Fruit fly (Drosophila melanogaster): ENCODE results near the gene ATPsynepsilonL.

ATPsynepsilonL gene

dm6 chr3R:10139649-10140598 is 18.4 kb downstream of the ATPsynepsilonL start, which contains the start of gene tws (continued):
- TF ChIP-seq CrebA (GFP tag; optimal IDR thresholded peaks at IDR 0.05; ENCODE audit: borderline replicate concordance) (no peak), woc (GFP tag; optimal IDR thresholded peaks at IDR 0.05) (peak; percentile 9), br (GFP tag; optimal IDR thresholded peaks at IDR 0.05) (peak; percentile 36), pan (optimal IDR thresholded peaks at IDR 0.05) (no peak), OdsH (GFP tag; optimal IDR thresholded peaks at IDR 0.05) (peak; percentile 33), Jra (GFP tag; optimal IDR thresholded peaks at IDR 0.05) (no peak), Vsx2 (GFP tag; optimal IDR thresholded peaks at IDR 0.05; ENCODE audit: partially characterized antibody) (no peak), Hnf4 (GFP tag; optimal IDR thresholded peaks at IDR 0.05) (no peak), dmrt93B (GFP tag; optimal IDR thresholded peaks at IDR 0.05) (peak; percentile 21)

- no peak for TF ChIP-seq Hr83 (GFP tag; optimal IDR thresholded peaks at IDR 0.05; ENCODE audit: poor library complexity, severe bottlenecking)
- TF ChIP-seq ey (GFP tag; optimal IDR thresholded peaks at IDR 0.05): no peak
- TF ChIP-seq Jra (GFP tag; optimal IDR thresholded peaks at IDR 0.05): no peak
- TF ChIP-seq Hr78 (GFP tag; optimal IDR thresholded peaks at IDR 0.05): no peak
- TF ChIP-seq tai (GFP tag; optimal IDR thresholded peaks at IDR 0.05): no peak
- TF ChIP-seq br (GFP tag; optimal IDR thresholded peaks at IDR 0.05): no peak
- no peak for TF ChIP-seq h (GFP tag; optimal IDR thresholded peaks at IDR 0.05)
- TF ChIP-seq Mio (GFP tag; optimal IDR thresholded peaks at IDR 0.05): no peak
- TF ChIP-seq CG32264 (GFP tag; optimal IDR thresholded peaks at IDR 0.05): no peak
- no peak for TF ChIP-seq Vsx2 (GFP tag; optimal IDR thresholded peaks at IDR 0.05; ENCODE audit: partially characterized antibody)
- no peak for TF ChIP-seq Abd-B (GFP tag; optimal IDR thresholded peaks at IDR 0.05)
- no peak for TF ChIP-seq fru (GFP tag; optimal IDR thresholded peaks at IDR 0.05)
- TF ChIP-seq pan (optimal IDR thresholded peaks at IDR 0.05): no peak
- no peak for TF ChIP-seq Dfd (GFP tag; optimal IDR thresholded peaks at IDR 0.05)
- TF ChIP-seq dl (GFP tag; optimal IDR thresholded peaks at IDR 0.05; ENCODE audit: insufficient read depth in 1 of 2, partially characterized antibody in 2 of 2): no peak
- no peak for TF ChIP-seq usp (GFP tag; optimal IDR thresholded peaks at IDR 0.05)
- TF ChIP-seq woc (GFP tag; optimal IDR thresholded peaks at IDR 0.05): no peak
- no peak for TF ChIP-seq Hnf4 (GFP tag; optimal IDR thresholded peaks at IDR 0.05)
- TF ChIP-seq dmrt93B (GFP tag; optimal IDR thresholded peaks at IDR 0.05): no peak
- TF ChIP-seq N (GFP tag; optimal IDR thresholded peaks at IDR 0.05): no peak
Observed at dm6 chr3R:10142770-10143169, 21.2 kb downstream of the ATPsynepsilonL start, which contains the start of gene CG42759. Gene CG42759 (plus strand): TSS chr3R:10143070.

DNA sequence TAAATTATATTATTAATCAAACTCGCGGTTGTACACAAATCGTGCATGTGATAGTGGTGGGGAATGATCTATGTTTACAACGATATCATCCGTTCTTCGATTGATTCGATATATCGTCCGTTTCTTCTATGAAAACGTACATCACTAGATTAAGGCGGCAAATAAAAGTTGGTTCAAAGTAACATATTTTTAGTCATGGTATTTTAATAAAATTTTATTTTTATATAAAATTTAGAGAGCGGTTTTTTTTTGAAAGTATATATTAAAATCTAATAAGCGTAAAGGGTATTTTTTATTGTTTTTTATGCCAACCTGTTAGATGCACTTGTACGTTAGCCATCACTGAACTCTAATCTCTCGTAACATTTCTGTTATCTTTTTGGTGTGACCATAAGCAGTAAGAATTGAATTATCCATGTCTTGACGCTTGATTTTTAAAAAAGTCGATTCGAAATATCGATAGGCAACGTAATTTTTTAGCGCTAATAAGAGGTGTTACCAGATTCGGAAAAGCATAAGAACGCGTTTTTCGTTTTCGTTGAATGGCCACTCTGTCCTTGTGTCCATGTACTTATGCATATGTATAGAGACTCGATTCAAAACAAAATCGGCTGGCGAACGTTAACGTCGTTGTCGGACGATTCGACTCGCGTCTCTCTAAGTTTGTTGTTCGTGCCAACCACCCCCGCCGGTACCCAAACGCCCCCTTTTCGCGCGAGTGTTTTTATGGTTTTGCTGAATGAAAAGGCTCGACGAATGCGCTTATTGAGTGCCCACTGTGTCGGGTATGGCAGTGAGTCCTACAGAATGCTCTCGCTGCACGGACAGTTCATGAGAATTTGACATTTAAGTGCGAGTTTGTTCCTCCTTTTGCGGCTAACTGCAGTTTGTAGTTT is 22.8 kb downstream of the ATPsynepsilonL start, which contains the start of the genes TAF1B and Invadolysin:
TAF1B (minus strand) TSS at position 82 of the 896 bp plus-strand sequence.
Invadolysin (plus strand) TSS at position 566 of the 896 bp plus-strand sequence.
- TF ChIP-seq HLH106 (tag; optimal IDR thresholded peaks at IDR 0.05) (peak; percentile 49), sv (GFP tag; optimal IDR thresholded peaks at IDR 0.05) (peak; percentile 44), jim (GFP tag; optimal IDR thresholded peaks at IDR 0.05) (no peak), Jra (GFP tag; optimal IDR thresholded peaks at IDR 0.05) (peak; percentile 71), lola (GFP tag; optimal IDR thresholded peaks at IDR 0.05) (no peak), h (GFP tag; optimal IDR thresholded peaks at IDR 0.05) (peak; percentile 64), CrebA (GFP tag; optimal IDR thresholded peaks at IDR 0.05; ENCODE audit: borderline replicate concordance) (no peak), Rel (GFP tag; optimal IDR thresholded peaks at IDR 0.05) (no peak), Rel (tag; optimal IDR thresholded peaks at IDR 0.05) (peak; percentile 31), tai (GFP tag; optimal IDR thresholded peaks at IDR 0.05) (peak; percentile 79), Sp1 (GFP tag; optimal IDR thresholded peaks at IDR 0.05) (peak; percentile 23), br (GFP tag; optimal IDR thresholded peaks at IDR 0.05) (peak; percentile 40), Hr83 (GFP tag; optimal IDR thresholded peaks at IDR 0.05; ENCODE audit: poor library complexity, severe bottlenecking) (peak; percentile 92), GATAd (GFP tag; optimal IDR thresholded peaks at IDR 0.05) (peak; percentile 23), woc (GFP tag; optimal IDR thresholded peaks at IDR 0.05) (peak; percentile 23), psq (GFP tag; optimal IDR thresholded peaks at IDR 0.05) (no peak), rgr (GFP tag; optimal IDR thresholded peaks at IDR 0.05) (peak; percentile 41), Mio (GFP tag; optimal IDR thresholded peaks at IDR 0.05) (no peak), dl (GFP tag; optimal IDR thresholded peaks at IDR 0.05; ENCODE audit: insufficient read depth in 1 of 2, partially characterized antibody in 2 of 2) (no peak), OdsH (GFP tag; optimal IDR thresholded peaks at IDR 0.05) (peak; percentile 56), Dif (GFP tag; optimal IDR thresholded peaks at IDR 0.05; ENCODE audit: partially characterized antibody) (peak; percentile 12), brk (GFP tag; optimal IDR thresholded peaks at IDR 0.05) (peak; percentile 90), sage (GFP tag; optimal IDR thresholded peaks at IDR 0.05) (peak; percentile 48), Hnf4 (GFP tag; optimal IDR thresholded peaks at IDR 0.05) (peak; percentile 76), ey (GFP tag; optimal IDR thresholded peaks at IDR 0.05) (peak; percentile 18), foxo (GFP tag; optimal IDR thresholded peaks at IDR 0.05) (peak in 1 of 2 experiments; percentile 67), dmrt93B (GFP tag; optimal IDR thresholded peaks at IDR 0.05) (peak; percentile 16), dsf (GFP tag; optimal IDR thresholded peaks at IDR 0.05; ENCODE audit: borderline replicate concordance) (peak; percentile 59), fru (GFP tag; optimal IDR thresholded peaks at IDR 0.05) (peak; percentile 59)
